Fruit fly (Drosophila melanogaster) whole organism, pupa: ENCODE data around the gene CG4480.
"Not testable (repeated sequence)": the region's sequence is repeated elsewhere in the genome, so short reads cannot be mapped to it uniquely, and the experiment has no call there.

Experiments used
- CG10348 ChIP-seq: fragments of 200-800 bp; sonication (Bioruptor generic); IDR thresholded peaks from 2 replicates; pipeline ENCODE4 v1.3.6; 2022; ENCODE audit warnings: missing biosample characterization, missing genetic modification characterization
- CG12605 ChIP-seq: fragments of 200-800 bp; sonication (Bioruptor generic); IDR thresholded peaks from 2 replicates; pipeline ENCODE4 v1.3.6; 2022; ENCODE audit warnings: missing biosample characterization, missing genetic modification characterization
- CG13204 ChIP-seq: fragments of 200-800 bp; sonication (Bioruptor generic); optimal IDR thresholded peaks from 2 replicates; lab custom pipeline; 2018; ENCODE audit warnings: missing biosample characterization, mild to moderate bottlenecking, missing genetic modification characterization, moderate library complexity
- CG14655 ChIP-seq: fragments of 200-800 bp; sonication (Bioruptor generic); optimal IDR thresholded peaks from 3 replicates; lab custom pipeline; 2017; ENCODE audit warnings: mild to moderate bottlenecking, missing biosample characterization, missing genetic modification reagents, missing genetic modification characterization
- CG15710 ChIP-seq: fragments of 200-800 bp; sonication (Bioruptor generic); optimal IDR thresholded peaks from 2 replicates; lab custom pipeline; 2018; ENCODE audit warnings: missing biosample characterization, mild to moderate bottlenecking, missing genetic modification characterization, moderate library complexity
- CG17806 ChIP-seq: fragments of 200-800 bp; sonication (Bioruptor generic); optimal IDR thresholded peaks from 2 replicates; lab custom pipeline; 2018; ENCODE audit warnings: missing biosample characterization, mild to moderate bottlenecking, missing genetic modification characterization, moderate library complexity
- CG32121 ChIP-seq: fragments of 200-800 bp; sonication (Bioruptor generic); IDR thresholded peaks from 2 replicates; pipeline ENCODE4 v1.3.6; 2022; ENCODE audit warnings: missing biosample characterization, missing genetic modification characterization
- CG34367 ChIP-seq: fragments of 200-800 bp; sonication (Bioruptor generic); optimal IDR thresholded peaks from 2 replicates; lab custom pipeline; 2018; ENCODE audit warnings: missing biosample characterization, mild to moderate bottlenecking, missing genetic modification characterization
- CG4496 ChIP-seq: fragments of 200-800 bp; sonication (Bioruptor generic); IDR thresholded peaks from 3 replicates; pipeline ENCODE4 v1.3.6; 2022; ENCODE audit warnings: missing biosample characterization, missing genetic modification characterization
- CG8159 ChIP-seq: fragments of 200-800 bp; sonication (Bioruptor generic); optimal IDR thresholded peaks from 3 replicates; lab custom pipeline; 2018; ENCODE audit warnings: missing biosample characterization, mild to moderate bottlenecking, missing genetic modification characterization, moderate library complexity
- CG8301 ChIP-seq: fragments of 200-800 bp; sonication (Bioruptor generic); optimal IDR thresholded peaks from 2 replicates; lab custom pipeline; 2018; ENCODE audit warnings: missing biosample characterization, mild to moderate bottlenecking, missing genetic modification characterization
- CG9948 ChIP-seq: fragments of 200-800 bp; sonication (Bioruptor generic); optimal IDR thresholded peaks from 2 replicates; lab custom pipeline; 2018; ENCODE audit warnings: missing biosample characterization, mild to moderate bottlenecking, missing genetic modification characterization, moderate library complexity
- D1 ChIP-seq: fragments of 200-800 bp; sonication (Bioruptor generic); optimal IDR thresholded peaks from 2 replicates; lab custom pipeline; 2018; ENCODE audit warnings: missing biosample characterization, mild to moderate bottlenecking, missing genetic modification characterization, moderate library complexity
- EcR ChIP-seq: fragments of 200-800 bp; sonication (Bioruptor generic); optimal IDR thresholded peaks from 3 replicates; lab custom pipeline; 2019; ENCODE audit warnings: missing biosample characterization, missing genetic modification characterization, mild to moderate bottlenecking, moderate library complexity, missing genetic modification reagents
- Ets98B ChIP-seq: fragments of 200-800 bp; sonication (Bioruptor generic); IDR thresholded peaks from 2 replicates; pipeline ENCODE4 v1.3.6; 2022; ENCODE audit warnings: missing biosample characterization, missing genetic modification characterization
- Pif1A ChIP-seq: fragments of 200-800 bp; sonication (Bioruptor generic); optimal IDR thresholded peaks from 3 replicates; lab custom pipeline; 2016; ENCODE audit warnings: missing biosample characterization, missing genetic modification characterization
- Pif1B ChIP-seq: fragments of 200-800 bp; sonication (Bioruptor generic); optimal IDR thresholded peaks from 3 replicates; lab custom pipeline; 2016; ENCODE audit warnings: missing biosample characterization, missing genetic modification characterization
- Snoo ChIP-seq: fragments of 200-800 bp; sonication (Bioruptor generic); optimal IDR thresholded peaks from 3 replicates; lab custom pipeline; 2017; ENCODE audit warnings: missing biosample characterization, mild to moderate bottlenecking, missing genetic modification characterization, inconsistent platforms
- fd96Ca ChIP-seq: fragments of 200-800 bp; sonication (Bioruptor generic); IDR thresholded peaks from 3 replicates; pipeline ENCODE4 v1.3.6; 2022; ENCODE audit warnings: missing biosample characterization, missing genetic modification characterization
- gl ChIP-seq: fragments of 200-800 bp; sonication (Bioruptor generic); optimal IDR thresholded peaks from 2 replicates; lab custom pipeline; 2018; ENCODE audit warnings: missing biosample characterization, mild to moderate bottlenecking, missing genetic modification characterization
- rn ChIP-seq: fragments of 200-800 bp; sonication (Bioruptor generic); IDR thresholded peaks from 2 replicates; pipeline ENCODE4 v1.3.6; 2022; ENCODE audit warnings: missing biosample characterization, missing genetic modification characterization

CG4480 gene

DNA sequence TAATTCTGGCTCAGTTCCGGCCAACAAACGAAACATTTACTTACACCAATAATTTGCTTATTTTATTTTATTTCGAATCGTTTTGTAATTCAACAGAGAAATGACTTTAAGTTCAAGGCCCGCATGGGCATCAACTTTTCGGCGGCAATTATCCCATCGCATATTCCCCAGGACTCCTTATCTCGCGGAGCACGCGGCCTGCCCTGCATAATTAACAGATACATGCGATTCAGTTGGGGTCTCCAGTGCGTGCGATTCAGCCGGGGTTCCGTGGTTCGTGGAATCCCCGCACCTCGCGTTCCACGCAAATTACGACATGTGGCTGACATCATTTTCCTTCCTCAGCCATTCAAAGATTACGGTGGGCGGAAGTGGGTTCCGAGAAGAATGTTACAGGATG lies at the start of gene CG4480:
CG4480 (minus strand) TSS at position 101 of the 400 bp plus-strand sequence.
- TF ChIP-seq CG34367 (tag; lab: Kevin White, UChicago) = no peak
- no peak for TF ChIP-seq rn
- TF ChIP-seq CG17806 = no peak

DNA sequence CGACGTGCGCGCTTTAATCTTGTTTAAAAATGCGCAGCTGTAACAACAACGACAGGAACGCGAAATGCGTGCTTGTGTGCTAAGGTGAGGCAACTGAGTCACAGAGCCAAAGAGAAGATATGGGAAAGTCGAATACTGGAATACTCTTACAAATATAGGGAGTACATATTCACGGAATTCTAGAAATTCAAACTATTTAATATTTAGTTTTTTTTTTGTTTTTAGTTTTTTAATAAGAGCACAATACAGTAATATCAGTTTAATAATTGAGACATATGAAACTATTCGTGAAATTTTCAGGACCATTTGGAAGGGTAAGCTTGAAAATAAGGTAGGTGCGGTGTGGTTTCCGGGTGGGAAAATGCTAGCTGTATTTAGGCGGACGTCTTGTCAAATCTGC lies 15.7 kb upstream of the CG4480 start:
- TF ChIP-seq rn = no peak
- peak; percentile 10 for TF ChIP-seq CG8159 (tag; lab: Kevin White, UChicago)
- TF ChIP-seq, all 21 proteins: peak for 1

- TF ChIP-seq CG17806; D1; CG10348 (GFP tag; lab: Robert Waterston, UW): not testable (repeated sequence)
Observed at dm6 chr2L:14883621-14884020, 11.8 kb upstream of the CG4480 start, which contains the start of gene ProtB. ProtB (minus strand) TSS chr2L:14883721.

- TF ChIP-seq CG34367 (tag; lab: Kevin White, UChicago); Pif1A (GFP tag; lab: Kevin White, UChicago); CG14655 (GFP tag; lab: Kevin White, UChicago): not testable (repeated sequence)
Observed at dm6 chr2L:14881552-14881951, 9.7 kb upstream of the CG4480 start, which contains the start of gene ProtA. ProtA (minus strand) TSS chr2L:14881652.

DNA sequence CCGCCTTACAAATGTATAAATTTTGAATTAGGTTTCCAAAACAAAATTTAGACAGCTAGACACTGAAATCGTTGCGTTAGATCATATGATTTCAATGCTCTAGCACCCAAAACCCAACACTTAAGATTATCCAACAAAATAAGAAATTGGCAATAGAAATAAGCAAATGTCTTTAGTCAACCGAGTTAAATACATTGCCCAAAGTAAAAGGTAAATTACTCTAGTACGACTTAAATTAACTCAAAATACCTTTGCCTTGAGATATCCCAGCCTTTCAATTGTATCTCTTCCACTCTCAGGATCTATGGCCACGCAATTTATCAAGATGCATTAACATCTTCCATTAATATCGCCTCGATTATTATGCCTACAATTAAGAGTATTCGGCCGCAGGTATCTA lies 4.4 kb upstream of the CG4480 start, which contains the start of gene CG15278:
CG15278 (minus strand) TSS at position 101 of the 400 bp plus-strand sequence.
- TF ChIP-seq CG9948 (tag; lab: Kevin White, UChicago) (no peak), CG4496 (GFP tag; lab: Robert Waterston, UW) (no peak), D1 (no peak)
- TF ChIP-seq, all 21 proteins: peak for 0

DNA sequence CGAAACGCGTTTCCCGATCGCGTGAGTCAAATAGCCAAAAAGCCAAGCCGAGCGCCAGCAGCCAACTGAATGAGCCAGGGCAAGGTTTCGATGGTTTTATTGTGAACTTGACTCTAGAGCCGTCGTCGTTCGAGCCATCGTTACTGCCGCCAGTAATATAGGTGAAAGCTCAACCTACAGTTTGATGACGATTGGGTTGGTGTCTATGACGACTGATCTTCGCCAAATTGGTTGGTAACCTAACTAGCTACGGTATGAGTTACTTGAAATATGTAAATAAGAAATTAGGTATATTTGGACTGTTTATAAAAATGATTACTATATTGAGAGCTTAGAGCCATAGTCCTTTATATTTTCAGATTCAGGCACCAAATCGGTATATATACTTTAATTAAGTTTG lies 20.1 kb downstream of the CG4480 start, which contains the start of gene CG15279:
CG15279 (minus strand) TSS at position 72 of the 400 bp plus-strand sequence.
- TF ChIP-seq CG17806 (no peak), fd96Ca (GFP tag; lab: Robert Waterston, UW) (no peak), CG13204 (no peak), Ets98B (GFP tag; lab: Robert Waterston, UW) (no peak), CG14655 (GFP tag; lab: Kevin White, UChicago) (no peak), gl (tag; lab: Kevin White, UChicago) (no peak), EcR (GFP tag; lab: Kevin White, UChicago) (no peak), D1 (no peak), CG10348 (GFP tag; lab: Robert Waterston, UW) (no peak), CG12605 (GFP tag; lab: Robert Waterston, UW) (no peak), rn (no peak), CG34367 (tag; lab: Kevin White, UChicago) (no peak), Pif1B (GFP tag; lab: Kevin White, UChicago) (no peak), CG15710 (no peak), CG4496 (GFP tag; lab: Robert Waterston, UW) (no peak), CG8301 (tag; lab: Kevin White, UChicago) (no peak), CG8159 (tag; lab: Kevin White, UChicago) (no peak)

DNA sequence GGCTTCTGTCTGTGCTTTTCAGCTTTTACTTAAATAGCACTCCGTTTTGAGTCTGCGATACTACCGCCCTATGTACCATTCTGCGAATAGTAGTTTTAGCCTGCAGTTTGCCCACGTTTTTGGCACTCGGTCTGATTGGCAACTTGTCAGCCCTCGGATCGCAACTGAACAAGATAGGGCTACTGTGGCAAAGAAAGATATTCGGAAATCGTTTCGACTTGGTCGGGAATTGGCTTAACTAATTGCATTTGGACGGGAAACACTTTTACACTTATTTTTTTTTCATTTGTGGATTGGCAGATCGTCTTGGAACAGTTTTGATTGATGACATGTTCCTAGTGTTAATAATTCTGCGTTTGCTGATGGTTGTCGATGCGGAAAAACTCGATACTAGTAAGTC lies 29.8 kb downstream of the CG4480 start, which contains the start of gene CG42682:
CG42682 (plus strand) TSS at position 301 of the 400 bp plus-strand sequence.
- no peak for TF ChIP-seq CG32121 (GFP tag; lab: Robert Waterston, UW)
- no peak for TF ChIP-seq CG14655 (GFP tag; lab: Kevin White, UChicago)
- no peak for TF ChIP-seq CG8159 (tag; lab: Kevin White, UChicago)
- no peak for TF ChIP-seq CG12605 (GFP tag; lab: Robert Waterston, UW)
- TF ChIP-seq CG13204 = no peak
- no peak for TF ChIP-seq CG34367 (tag; lab: Kevin White, UChicago)
- TF ChIP-seq Ets98B (GFP tag; lab: Robert Waterston, UW) = no peak
- no peak for TF ChIP-seq Pif1B (GFP tag; lab: Kevin White, UChicago)
- TF ChIP-seq Snoo (tag; lab: Kevin White, UChicago) = no peak
- no peak for TF ChIP-seq gl (tag; lab: Kevin White, UChicago)
- no peak for TF ChIP-seq rn
- no peak for TF ChIP-seq D1
- TF ChIP-seq fd96Ca (GFP tag; lab: Robert Waterston, UW) = no peak
- no peak for TF ChIP-seq CG4496 (GFP tag; lab: Robert Waterston, UW)
